Fruit fly (Drosophila melanogaster): Measurements from ENCODE around the gene CG14262.

CG14262 gene

dm6 chr3R:27265330-27265729, at the start of gene CG14262, which contains the start of gene CG14260:
Gene CG14262 (minus strand): TSS chr3R:27265430.
Gene CG14260 (plus strand): TSS chr3R:27265457.
- TF ChIP-seq CG6163 (GFP tag; IDR thresholded peaks at IDR 0.05) (no peak), fd85E (GFP tag; optimal IDR thresholded peaks at IDR 0.05) (no peak), CG1621 (tag; optimal IDR thresholded peaks at IDR 0.05) (no peak), CG6808 (GFP tag; optimal IDR thresholded peaks at IDR 0.05) (no peak), dac (GFP tag; optimal IDR thresholded peaks at IDR 0.05) (no peak)

dm6 chr3R:27294113-27294512, 28.9 kb upstream of the CG14262 start:
- TF ChIP-seq CG8119 (GFP tag; IDR thresholded peaks at IDR 0.05) (no peak), CG8319 (GFP tag; optimal IDR thresholded peaks at IDR 0.05) (no peak), CG3919 (GFP tag; optimal IDR thresholded peaks at IDR 0.05) (no peak), Sox15 (GFP tag; optimal IDR thresholded peaks at IDR 0.05) (no peak), fd85E (GFP tag; optimal IDR thresholded peaks at IDR 0.05) (no peak), Eip78C (GFP tag) (no peak), Eip75B (GFP tag; optimal IDR thresholded peaks at IDR 0.05) (no peak), CG10669 (GFP tag; optimal IDR thresholded peaks at IDR 0.05) (no peak), CG6792 (GFP tag; optimal IDR thresholded peaks at IDR 0.05) (no peak), CG31627 (GFP tag; optimal IDR thresholded peaks at IDR 0.05) (no peak), CG11294 (GFP tag; IDR thresholded peaks at IDR 0.05) (no peak), CG34406 (GFP tag; optimal IDR thresholded peaks at IDR 0.05) (no peak), CG32006 (GFP tag; optimal IDR thresholded peaks at IDR 0.05) (no peak), Hr38 (GFP tag; optimal IDR thresholded peaks at IDR 0.05) (no peak), fd59A (GFP tag; optimal IDR thresholded peaks at IDR 0.05) (no peak), CG10631 (GFP tag; optimal IDR thresholded peaks at IDR 0.05) (no peak), esn (GFP tag; optimal IDR thresholded peaks at IDR 0.05) (no peak), CG6276 (GFP tag; optimal IDR thresholded peaks at IDR 0.05) (no peak), CG3032 (tag; optimal IDR thresholded peaks at IDR 0.05) (no peak)

- no peak for TF ChIP-seq net (GFP tag; optimal IDR thresholded peaks at IDR 0.05)
- TF ChIP-seq Ets21C (GFP tag; optimal IDR thresholded peaks at IDR 0.05): no peak
- no peak for TF ChIP-seq CG3032 (tag; optimal IDR thresholded peaks at IDR 0.05)
- no peak for TF ChIP-seq CG11762 (GFP tag; optimal IDR thresholded peaks at IDR 0.05; ENCODE audit: insufficient read depth)
- no peak for TF ChIP-seq CG7368 (GFP tag; optimal IDR thresholded peaks at IDR 0.05)
- TF ChIP-seq Eip75B (GFP tag; optimal IDR thresholded peaks at IDR 0.05): no peak
Measured at dm6 chr3R:27293065-27293464, 27.8 kb upstream of the CG14262 start.

dm6 chr3R:27292159-27292880, 27.1 kb upstream of the CG14262 start, which contains the start of gene CG3348:
Gene CG3348 (minus strand): TSS chr3R:27292209.
- no peak for TF ChIP-seq CG34406 (GFP tag; optimal IDR thresholded peaks at IDR 0.05)
- peak; percentile 35 for TF ChIP-seq cyc (GFP tag; optimal IDR thresholded peaks at IDR 0.05)
- TF ChIP-seq CG15336 (GFP tag; IDR thresholded peaks at IDR 0.05): no peak
- peak; percentile 11 for TF ChIP-seq CG6792 (GFP tag; optimal IDR thresholded peaks at IDR 0.05)
- no peak for TF ChIP-seq CG3032 (tag; optimal IDR thresholded peaks at IDR 0.05)
- TF ChIP-seq Eip93F (GFP tag; optimal IDR thresholded peaks at IDR 0.05): no peak
- no peak for TF ChIP-seq fd85E (GFP tag; optimal IDR thresholded peaks at IDR 0.05)
- no peak for TF ChIP-seq Ets96B (tag; optimal IDR thresholded peaks at IDR 0.05)
- TF ChIP-seq achi (GFP tag; optimal IDR thresholded peaks at IDR 0.05): peak; percentile 9
- peak; percentile 39 for TF ChIP-seq topi (GFP tag; optimal IDR thresholded peaks at IDR 0.05)
- peak; percentile 56 for TF ChIP-seq esn (GFP tag; optimal IDR thresholded peaks at IDR 0.05)
- TF ChIP-seq CG7368 (GFP tag; optimal IDR thresholded peaks at IDR 0.05): no peak
- no peak for TF ChIP-seq CG8319 (GFP tag; optimal IDR thresholded peaks at IDR 0.05)
- TF ChIP-seq dac (GFP tag; optimal IDR thresholded peaks at IDR 0.05): no peak
- TF ChIP-seq CG16779 (tag; optimal IDR thresholded peaks at IDR 0.05): no peak
- peak; percentile 76 for TF ChIP-seq svp (GFP tag)
- peak; percentile 11 for TF ChIP-seq Sox14 (GFP tag; optimal IDR thresholded peaks at IDR 0.05)
- TF ChIP-seq CG8632 (GFP tag; optimal IDR thresholded peaks at IDR 0.05): no peak
- TF ChIP-seq Hr4 (GFP tag; optimal IDR thresholded peaks at IDR 0.05): peak; percentile 6
- no peak for TF ChIP-seq CG1621 (tag; optimal IDR thresholded peaks at IDR 0.05)
- TF ChIP-seq CG10631 (GFP tag; optimal IDR thresholded peaks at IDR 0.05): peak; percentile 2
- no peak for TF ChIP-seq dsx (GFP tag; optimal IDR thresholded peaks at IDR 0.05; ENCODE audit: poor library complexity, severe bottlenecking)
- no peak for TF ChIP-seq CG6808 (GFP tag; optimal IDR thresholded peaks at IDR 0.05)
- TF ChIP-seq pdm3 (GFP tag; optimal IDR thresholded peaks at IDR 0.05): peak; percentile 1
- peak; percentile 48; the same call in 1 of the 3 replicates for TF ChIP-seq eg (GFP tag; IDR thresholded peaks at IDR 0.05)
- no peak for TF ChIP-seq Sox15 (GFP tag; optimal IDR thresholded peaks at IDR 0.05)
- TF ChIP-seq net (GFP tag; optimal IDR thresholded peaks at IDR 0.05): no peak
- peak; percentile 1 for TF ChIP-seq OdsH (GFP tag; optimal IDR thresholded peaks at IDR 0.05)
- no peak for TF ChIP-seq spab (GFP tag; optimal IDR thresholded peaks at IDR 0.05)
- no peak for TF ChIP-seq CG6163 (GFP tag; IDR thresholded peaks at IDR 0.05)
- TF ChIP-seq Hr39 (GFP tag; optimal IDR thresholded peaks at IDR 0.05): peak; percentile 58

Data from whole organism, prepupa.